Fruit fly (Drosophila melanogaster) Kc167 (cell line): ENCODE measurements around the gene put.

Source experiments
- Myc ChIP-seq: fragments of >200 bp; optimal IDR thresholded peaks from 2 replicates; lab custom pipeline; 2017; ENCODE audit warnings: missing external identifiers
- Sin3A ChIP-seq: fragments of >200 bp; optimal IDR thresholded peaks from 2 replicates; lab custom pipeline; 2018; ENCODE audit warnings: missing external identifiers
- h ChIP-seq: fragments of >200 bp; optimal IDR thresholded peaks from 3 replicates; lab custom pipeline; 2018; ENCODE audit warnings: missing external identifiers
- insv ChIP-seq: fragments of >200 bp; optimal IDR thresholded peaks from 3 replicates; lab custom pipeline; 2018; ENCODE audit warnings: missing external identifiers
- psq ChIP-seq: fragments of >200 bp; optimal IDR thresholded peaks from 2 replicates; lab custom pipeline; 2017; ENCODE audit warnings: missing external identifiers
- ttk ChIP-seq: sonication (Bioruptor generic); optimal IDR thresholded peaks from 2 replicates; lab custom pipeline; 2017; ENCODE audit warnings: missing external identifiers

put gene

dm6 chr3R:14654976-14655896 lies 29.7 kb upstream of the put start:
- TF ChIP-seq ttk (lab: Kevin White, UChicago) = no peak
- TF ChIP-seq psq (lab: Kevin White, UChicago) = no peak
- TF ChIP-seq Myc (lab: Kevin White, UChicago) = no peak
- TF ChIP-seq h (lab: Kevin White, UChicago) = no peak
- TF ChIP-seq Sin3A = no peak
- TF ChIP-seq insv (lab: Kevin White, UChicago) = no peak

dm6 chr3R:14654231-14654975 lies 28.9 kb upstream of the put start:
- TF ChIP-seq ttk (lab: Kevin White, UChicago) = no peak
- no peak for TF ChIP-seq Sin3A

dm6 chr3R:14653039-14653852 lies 27.7 kb upstream of the put start:
- no peak for TF ChIP-seq ttk (lab: Kevin White, UChicago)
- TF ChIP-seq Sin3A = no peak
- TF ChIP-seq h (lab: Kevin White, UChicago) = no peak
- no peak for TF ChIP-seq Myc (lab: Kevin White, UChicago)
- no peak for TF ChIP-seq psq (lab: Kevin White, UChicago)
- TF ChIP-seq insv (lab: Kevin White, UChicago) = no peak

- TF ChIP-seq Myc (lab: Kevin White, UChicago) (no peak), h (lab: Kevin White, UChicago) (no peak)
Measured at dm6 chr3R:14652301-14652880, 26.9 kb upstream of the put start.

dm6 chr3R:14651076-14651662 lies 25.7 kb upstream of the put start:
- TF ChIP-seq h (lab: Kevin White, UChicago) (no peak), insv (lab: Kevin White, UChicago) (no peak), Myc (lab: Kevin White, UChicago) (no peak), Sin3A (no peak), ttk (lab: Kevin White, UChicago) (no peak), psq (lab: Kevin White, UChicago) (no peak)

- TF ChIP-seq psq (lab: Kevin White, UChicago) = no peak
- no peak for TF ChIP-seq Myc (lab: Kevin White, UChicago)
- TF ChIP-seq Sin3A = no peak
- TF ChIP-seq h (lab: Kevin White, UChicago) = no peak
- TF ChIP-seq ttk (lab: Kevin White, UChicago) = no peak
- no peak for TF ChIP-seq insv (lab: Kevin White, UChicago)
Measured at dm6 chr3R:14650367-14650766, 24.9 kb upstream of the put start.

dm6 chr3R:14649307-14650239 lies 24.1 kb upstream of the put start:
- TF ChIP-seq Myc (lab: Kevin White, UChicago) = no peak
- TF ChIP-seq h (lab: Kevin White, UChicago) = no peak
- TF ChIP-seq Sin3A = no peak
- no peak for TF ChIP-seq psq (lab: Kevin White, UChicago)
- TF ChIP-seq insv (lab: Kevin White, UChicago) = no peak
- TF ChIP-seq ttk (lab: Kevin White, UChicago) = no peak

dm6 chr3R:14642463-14642862 lies 17.0 kb upstream of the put start, which contains the start of gene CG7886:
CG7886 (minus strand) TSS chr3R:14642563.
- TF ChIP-seq Myc (lab: Kevin White, UChicago) (no peak), psq (lab: Kevin White, UChicago) (no peak), Sin3A (no peak), insv (lab: Kevin White, UChicago) (no peak), h (lab: Kevin White, UChicago) (no peak), ttk (lab: Kevin White, UChicago) (no peak)

- TF ChIP-seq h (lab: Kevin White, UChicago) (no peak), Sin3A (no peak), psq (lab: Kevin White, UChicago) (no peak), Myc (lab: Kevin White, UChicago) (no peak), ttk (lab: Kevin White, UChicago) (no peak), insv (lab: Kevin White, UChicago) (no peak)
Measured at dm6 chr3R:14631911-14632310, 6.4 kb upstream of the put start.

- TF ChIP-seq Myc (lab: Kevin White, UChicago) (no peak), Sin3A (no peak), h (lab: Kevin White, UChicago) (no peak), insv (lab: Kevin White, UChicago) (no peak)
Measured at dm6 chr3R:14630119-14630623, 4.7 kb upstream of the put start, which contains the start of gene Cad88C. Cad88C (plus strand) TSS chr3R:14630478.
